Worm (Caenorhabditis elegans) whole organism, midembryonic: Measurements from ENCODE around the gene thoc-7.

Experiments used
- T22C8.4 ChIP-seq: fragments of 200-800 bp; sonication (Bioruptor generic); IDR thresholded peaks from 2 replicates; pipeline ENCODE4 v1.3.6; 2022; ENCODE audit warnings: missing genetic modification characterization, missing compliant biosample characterization
- cog-1 ChIP-seq: sonication (generic microtip); optimal IDR thresholded peaks from 2 replicates; lab custom pipeline; 2016; ENCODE audit warnings: missing genetic modification characterization, missing compliant biosample characterization
- flt-1 ChIP-seq: fragments of 200-800 bp; sonication (Bioruptor generic); IDR thresholded peaks from 2 replicates; pipeline ENCODE4 v1.3.6; 2022; ENCODE audit warnings: missing genetic modification characterization, missing compliant biosample characterization
- klf-2 ChIP-seq: fragments of 200-800 bp; sonication (Bioruptor generic); conservative IDR thresholded peaks from 2 replicates; pipeline ENCODE4 v1.3.6; 2022; ENCODE audit warnings: missing genetic modification reagents, missing genetic modification characterization, missing compliant biosample characterization
- tab-1 ChIP-seq: fragments of 200-800 bp; sonication (Bioruptor generic); IDR thresholded peaks from 2 replicates; pipeline ENCODE4 v1.3.6; 2022; ENCODE audit warnings: missing genetic modification characterization, missing compliant biosample characterization
- ztf-23 ChIP-seq: fragments of 200-800 bp; sonication (Bioruptor generic); IDR thresholded peaks from 2 replicates; pipeline ENCODE4 v1.3.6; 2022; ENCODE audit warnings: missing genetic modification reagents, missing genetic modification characterization, missing compliant biosample characterization
- ztf-29 ChIP-seq: fragments of 200-800 bp; sonication (Bioruptor generic); IDR thresholded peaks from 2 replicates; pipeline ENCODE4 v1.3.6; 2022; ENCODE audit warnings: missing genetic modification reagents, missing genetic modification characterization, missing compliant biosample characterization

ce11 chrIV:13866754-13867153 is 15.8 kb upstream of the thoc-7 start, which contains the start of gene B0513.90:
- TF ChIP-seq flt-1 (GFP tag; lab: Robert Waterston, UW) (no peak), ztf-23 (GFP tag; lab: Robert Waterston, UW) (no peak), ztf-29 (no peak), T22C8.4 (GFP tag; lab: Robert Waterston, UW) (no peak), klf-2 (no peak), tab-1 (GFP tag; lab: Robert Waterston, UW) (no peak), cog-1 (tag; lab: Kevin White, UChicago) (no peak)
